Worm (Caenorhabditis elegans): Measurements from ENCODE around the gene C25G4.7.
"Not testable (repeated sequence)": the region's sequence is repeated elsewhere in the genome, so short reads cannot be mapped to it uniquely, and the experiment has no call there.

DNA sequence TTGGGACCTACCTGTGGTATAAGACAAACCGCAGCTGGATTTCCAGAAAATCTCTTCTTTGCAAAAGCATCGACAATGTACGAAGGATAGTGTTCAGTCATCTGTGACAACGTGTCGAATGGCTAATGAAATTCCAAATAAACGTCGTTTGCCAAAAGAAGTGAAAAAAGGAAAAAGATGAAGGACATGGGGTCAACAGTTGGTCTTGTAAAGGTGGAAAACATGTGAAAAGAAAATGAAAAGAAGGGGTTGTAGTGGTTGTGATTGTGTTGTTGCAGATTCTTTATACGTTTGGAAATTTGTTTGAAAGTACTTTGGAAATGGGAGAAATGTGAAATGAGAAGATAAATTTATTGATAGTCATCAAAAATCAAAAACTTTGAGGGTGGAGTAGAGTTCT lies 27.8 kb downstream of the C25G4.7 start, which contains the start of gene T04A11.4:
- TF ChIP-seq bed-2 (GFP tag; IDR thresholded peaks at IDR 0.05); nhr-179 (tag; optimal IDR thresholded peaks at IDR 0.05); F49E8.2 (tag; optimal IDR thresholded peaks at IDR 0.05; ENCODE audit: insufficient read depth); ceh-100 (GFP tag; IDR thresholded peaks at IDR 0.05); Y79H2A.3 (GFP tag; conservative IDR thresholded peaks at IDR 0.05); ztf-6 (GFP tag; IDR thresholded peaks at IDR 0.05); tbp1 (GFP tag; optimal IDR thresholded peaks at IDR 0.05); him-1 (tag; optimal IDR thresholded peaks at IDR 0.05): not testable (repeated sequence)
